Worm (Caenorhabditis elegans): ENCODE measurements around the gene pgph-3.

The pgph-3 gene

ce11 chrV:5763787-5764186 lies at the start of gene pgph-3 (continued):
- TF ChIP-seq nhr-11 (tag; optimal IDR thresholded peaks at IDR 0.05) (peak; percentile 32), T20F7.1 (GFP tag; optimal IDR thresholded peaks at IDR 0.05) (peak; percentile 46), dmd-6 (GFP tag; IDR thresholded peaks at IDR 0.05) (peak; percentile 98), tra-1 (GFP tag; IDR thresholded peaks at IDR 0.05) (peak; percentile 67; the same call in 1 of the 2 replicates), rbr-2 (tag; optimal IDR thresholded peaks at IDR 0.05) (no peak), duxl-1 (tag; optimal IDR thresholded peaks at IDR 0.05; ENCODE audit: poor library complexity) (no peak), sdz-12 (GFP tag; optimal IDR thresholded peaks at IDR 0.05) (no peak), daf-8 (GFP tag; IDR thresholded peaks at IDR 0.05) (no peak), nhr-42 (GFP tag; IDR thresholded peaks at IDR 0.05) (no peak), nhr-25 (tag; optimal IDR thresholded peaks at IDR 0.05; ENCODE audit: borderline replicate concordance, insufficient read depth) (peak; percentile 61), mxl-2 (GFP tag; conservative IDR thresholded peaks at IDR 0.05) (peak; percentile 93), php-3 (GFP tag; IDR thresholded peaks at IDR 0.05) (peak; percentile 84), skn-1 (tag; optimal IDR thresholded peaks at IDR 0.05) (no peak), snpc-4 (tag; optimal IDR thresholded peaks at IDR 0.05) (no peak), lin-15B (tag; optimal IDR thresholded peaks at IDR 0.05) (no peak), nhr-28 (tag; optimal IDR thresholded peaks at IDR 0.05) (peak; percentile 89), mdt-29 (GFP tag; IDR thresholded peaks at IDR 0.05) (no peak), saeg-2 (GFP tag; IDR thresholded peaks at IDR 0.05) (peak; percentile 77; the same call in 1 of the 2 replicates), R02D3.7 (tag; optimal IDR thresholded peaks at IDR 0.05) (no peak), madf-5 (GFP tag; IDR thresholded peaks at IDR 0.05) (no peak), madf-9 (GFP tag; conservative IDR thresholded peaks at IDR 0.05) (0 out of 2 replicates have a peak, but pooled peaks have one; percentile 16), F37D6.2 (tag; optimal IDR thresholded peaks at IDR 0.05) (no peak), unc-62 (GFP tag; optimal IDR thresholded peaks at IDR 0.05 in 1 of 2) (no peak), unc-62 (tag; optimal IDR thresholded peaks at IDR 0.05) (no peak), nhr-6 (tag; optimal IDR thresholded peaks at IDR 0.05) (peak; percentile 49), ceh-28 (tag; optimal IDR thresholded peaks at IDR 0.05) (no peak), zfp-2 (tag; optimal IDR thresholded peaks at IDR 0.05) (no peak), daf-12 (tag; optimal IDR thresholded peaks at IDR 0.05) (no peak)

ce11 chrV:5813060-5813659 lies 49.5 kb upstream of the pgph-3 start, which contains the start of gene ZC250.4:
Gene ZC250.4, minus strand, starts transcription at chrV:5813137.
- no peak for TF ChIP-seq Y105C5A.15 (GFP tag; IDR thresholded peaks at IDR 0.05)
- no peak for TF ChIP-seq saeg-2 (GFP tag; IDR thresholded peaks at IDR 0.05)
- peak; percentile 39 for TF ChIP-seq nhr-102 (tag; optimal IDR thresholded peaks at IDR 0.05)
- TF ChIP-seq dmd-6 (GFP tag; IDR thresholded peaks at IDR 0.05) = peak; percentile 54; the same call in 1 of the 2 replicates
- TF ChIP-seq zfp-2 (tag; optimal IDR thresholded peaks at IDR 0.05) = no peak
- no peak for TF ChIP-seq lir-3 (tag; optimal IDR thresholded peaks at IDR 0.05)
- peak in 1 of 2 experiments; percentile 73 for TF ChIP-seq hif-1 (tag; optimal IDR thresholded peaks at IDR 0.05)
- no peak for TF ChIP-seq pqm-1 (tag; optimal IDR thresholded peaks at IDR 0.05)
- TF ChIP-seq ama-1 (optimal IDR thresholded peaks at IDR 0.05) = peak; percentile 21
- TF ChIP-seq nhr-28 (tag; optimal IDR thresholded peaks at IDR 0.05) = peak; percentile 12
- TF ChIP-seq nhr-76 (tag; optimal IDR thresholded peaks at IDR 0.05) = no peak
- TF ChIP-seq zfp-3 (GFP tag; conservative IDR thresholded peaks at IDR 0.05) = no peak
- no peak for TF ChIP-seq F26F4.8 (GFP tag; conservative IDR thresholded peaks at IDR 0.05)
- TF ChIP-seq nhr-48 (tag; optimal IDR thresholded peaks at IDR 0.05) = peak; percentile 51
- peak; percentile 50 for TF ChIP-seq hlh-11 (tag; optimal IDR thresholded peaks at IDR 0.05)
- no peak for TF ChIP-seq F44E2.7 (GFP tag; IDR thresholded peaks at IDR 0.05)
- peak; percentile 41 for TF ChIP-seq dve-1 (tag; optimal IDR thresholded peaks at IDR 0.05; ENCODE audit: insufficient read depth)
- TF ChIP-seq mes-2 (tag; optimal IDR thresholded peaks at IDR 0.05; ENCODE audit: poor library complexity, severe bottlenecking) = peak; percentile 20
- TF ChIP-seq zip-2 (tag; optimal IDR thresholded peaks at IDR 0.05) = no peak
- 0 out of 2 replicates have a peak, but pooled peaks have one; percentile 4 for TF ChIP-seq tra-1 (GFP tag; IDR thresholded peaks at IDR 0.05)
- TF ChIP-seq F37D6.2 (tag; optimal IDR thresholded peaks at IDR 0.05) = no peak
- peak in 1 of 2 experiments; percentile 14 for TF ChIP-seq unc-62 (GFP tag; optimal IDR thresholded peaks at IDR 0.05 in 1 of 2)
- no peak for TF ChIP-seq unc-62 (tag; optimal IDR thresholded peaks at IDR 0.05)
- TF ChIP-seq nhr-42 (GFP tag; IDR thresholded peaks at IDR 0.05) = no peak
- TF ChIP-seq aha-1 (tag) = peak; percentile 74
